Fruit fly (Drosophila melanogaster): Measurements from ENCODE around the gene Mbs.

Gene Mbs

DNA sequence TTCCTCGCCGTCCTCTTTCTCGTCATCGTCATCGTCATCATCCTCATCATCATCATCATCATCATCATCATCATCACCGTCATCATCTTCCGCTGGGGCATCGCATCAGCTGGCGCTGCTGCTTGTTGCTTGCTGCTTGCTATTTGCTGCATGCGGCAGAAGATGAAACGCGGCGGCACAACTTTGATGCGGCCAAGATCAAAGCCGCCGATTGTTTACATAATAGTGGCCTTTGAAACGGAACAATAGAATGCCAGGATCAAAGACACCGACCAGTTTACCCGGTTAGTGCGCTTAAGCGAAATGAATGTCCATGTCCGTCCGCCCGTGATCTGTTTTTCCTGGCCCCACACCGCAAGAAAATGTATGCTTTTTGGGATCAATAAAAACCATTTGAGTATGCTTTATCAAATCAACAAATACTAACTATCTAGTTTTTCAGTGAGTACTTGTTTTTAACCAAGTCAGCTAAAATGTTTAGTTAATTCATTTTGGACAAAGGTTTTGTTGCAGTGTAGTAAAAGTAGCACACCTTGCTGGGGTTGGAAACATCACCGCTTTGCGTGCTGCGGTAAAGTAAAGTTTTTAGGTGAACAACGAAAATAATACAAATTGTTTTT is 30.6 kb upstream of the Mbs start:
- TF ChIP-seq fkh (GFP tag; optimal IDR thresholded peaks at IDR 0.05), result no peak
- no peak for TF ChIP-seq fd85E (GFP tag; optimal IDR thresholded peaks at IDR 0.05)
- TF ChIP-seq CG3919 (GFP tag; optimal IDR thresholded peaks at IDR 0.05), result peak; percentile 60
- TF ChIP-seq CG11762 (GFP tag; optimal IDR thresholded peaks at IDR 0.05; ENCODE audit: insufficient read depth), result no peak
- peak; percentile 36 for TF ChIP-seq net (GFP tag; optimal IDR thresholded peaks at IDR 0.05)
- peak; percentile 58 for TF ChIP-seq pdm3 (GFP tag; optimal IDR thresholded peaks at IDR 0.05)
- TF ChIP-seq Lpt (GFP tag; optimal IDR thresholded peaks at IDR 0.05), result peak; percentile 20
- TF ChIP-seq topi (GFP tag; optimal IDR thresholded peaks at IDR 0.05), result peak; percentile 43
- TF ChIP-seq CG8119 (GFP tag; IDR thresholded peaks at IDR 0.05), result peak; percentile 48; the same call in 1 of the 3 replicates
- TF ChIP-seq achi (GFP tag; optimal IDR thresholded peaks at IDR 0.05), result peak; percentile 60
- TF ChIP-seq Blimp-1 (GFP tag; optimal IDR thresholded peaks at IDR 0.05), result no peak
- TF ChIP-seq Ets96B (tag; optimal IDR thresholded peaks at IDR 0.05), result peak; percentile 46
- TF ChIP-seq CG10669 (GFP tag; optimal IDR thresholded peaks at IDR 0.05), result peak; percentile 43
- TF ChIP-seq ss (GFP tag; optimal IDR thresholded peaks at IDR 0.05), result no peak
- TF ChIP-seq CG11902 (GFP tag; optimal IDR thresholded peaks at IDR 0.05), result no peak
- TF ChIP-seq Met (GFP tag; optimal IDR thresholded peaks at IDR 0.05), result peak; percentile 50
- peak; percentile 31 for TF ChIP-seq CG8319 (GFP tag; optimal IDR thresholded peaks at IDR 0.05)
- peak; percentile 32 for TF ChIP-seq dsx (GFP tag; optimal IDR thresholded peaks at IDR 0.05; ENCODE audit: poor library complexity, severe bottlenecking)
- peak; percentile 26 for TF ChIP-seq CG34406 (GFP tag; optimal IDR thresholded peaks at IDR 0.05)
- TF ChIP-seq fd59A (GFP tag; optimal IDR thresholded peaks at IDR 0.05), result no peak
- peak; percentile 64 for TF ChIP-seq esn (GFP tag; optimal IDR thresholded peaks at IDR 0.05)
- TF ChIP-seq svp (GFP tag), result peak; percentile 71
- TF ChIP-seq Hr39 (GFP tag; optimal IDR thresholded peaks at IDR 0.05), result peak; percentile 50
- peak; percentile 25 for TF ChIP-seq CG8632 (GFP tag; optimal IDR thresholded peaks at IDR 0.05)
- TF ChIP-seq dac (GFP tag; optimal IDR thresholded peaks at IDR 0.05), result peak; percentile 23
- peak; percentile 70 for TF ChIP-seq Hr4 (GFP tag; optimal IDR thresholded peaks at IDR 0.05)
- TF ChIP-seq CG4318 (GFP tag; optimal IDR thresholded peaks at IDR 0.05), result peak; percentile 59
- peak; percentile 53; the same call in 2 of the 3 replicates for TF ChIP-seq eg (GFP tag; IDR thresholded peaks at IDR 0.05)
- TF ChIP-seq Gug (GFP tag; IDR thresholded peaks at IDR 0.05), result no peak
- TF ChIP-seq lz (GFP tag; optimal IDR thresholded peaks at IDR 0.05), result peak; percentile 35
- TF ChIP-seq CG6808 (GFP tag; optimal IDR thresholded peaks at IDR 0.05), result no peak
- no peak for TF ChIP-seq Eip93F (GFP tag; optimal IDR thresholded peaks at IDR 0.05)
- peak; percentile 48 for TF ChIP-seq Eip75B (GFP tag; optimal IDR thresholded peaks at IDR 0.05)
- peak; percentile 64 for TF ChIP-seq Sox102F (GFP tag; optimal IDR thresholded peaks at IDR 0.05)
- TF ChIP-seq CG11294 (GFP tag; IDR thresholded peaks at IDR 0.05), result no peak
- TF ChIP-seq CG9139 (GFP tag; optimal IDR thresholded peaks at IDR 0.05), result no peak
- TF ChIP-seq CG15336 (GFP tag; IDR thresholded peaks at IDR 0.05), result peak; percentile 36; the same call in 1 of the 2 replicates
- TF ChIP-seq CG3032 (tag; optimal IDR thresholded peaks at IDR 0.05), result peak; percentile 26
- TF ChIP-seq CG6792 (GFP tag; optimal IDR thresholded peaks at IDR 0.05), result peak; percentile 48
- no peak for TF ChIP-seq Ets21C (GFP tag; optimal IDR thresholded peaks at IDR 0.05)
- TF ChIP-seq Sox15 (GFP tag; optimal IDR thresholded peaks at IDR 0.05), result peak; percentile 0
- TF ChIP-seq CG32006 (GFP tag; optimal IDR thresholded peaks at IDR 0.05), result peak; percentile 80
- peak; percentile 29 for TF ChIP-seq CG7368 (GFP tag; optimal IDR thresholded peaks at IDR 0.05)
- TF ChIP-seq Eip78C (GFP tag), result peak; percentile 82
- peak; percentile 22 for TF ChIP-seq CG1621 (tag; optimal IDR thresholded peaks at IDR 0.05)
- TF ChIP-seq CG6854 (GFP tag; optimal IDR thresholded peaks at IDR 0.05), result no peak
- peak in 1 of 2 experiments; percentile 28 for TF ChIP-seq salr (GFP tag; optimal IDR thresholded peaks at IDR 0.05)
- TF ChIP-seq Hr38 (GFP tag; optimal IDR thresholded peaks at IDR 0.05), result no peak
- peak; percentile 48 for TF ChIP-seq CG6276 (GFP tag; optimal IDR thresholded peaks at IDR 0.05)
- peak; percentile 50 for TF ChIP-seq Smox (GFP tag; optimal IDR thresholded peaks at IDR 0.05)
- TF ChIP-seq CG6163 (GFP tag; IDR thresholded peaks at IDR 0.05), result peak; percentile 56; the same call in 2 of the 3 replicates

All from whole organism, prepupa.